Worm (Caenorhabditis elegans) whole organism, early embryonic: ENCODE results near the gene E02H4.6.

Experiments
- B0310.2 ChIP-seq: sonication (generic microtip); optimal IDR thresholded peaks from 2 replicates; lab custom pipeline; 2016; ENCODE audit warnings: mild to moderate bottlenecking, missing genetic modification characterization, missing compliant biosample characterization
- F13C5.2 ChIP-seq: sonication (generic microtip); optimal IDR thresholded peaks from 2 replicates; lab custom pipeline; 2017; ENCODE audit warnings: mild to moderate bottlenecking, missing genetic modification characterization, inconsistent platforms, missing compliant biosample characterization
- aly-1 ChIP-seq: sonication (generic microtip); optimal IDR thresholded peaks from 2 replicates; lab custom pipeline; 2016; ENCODE audit warnings: missing genetic modification characterization, missing compliant biosample characterization
- ama-1 ChIP-seq: fragments of 150-350 bp; optimal IDR thresholded peaks from 2 replicates; lab custom pipeline; 2014
- ceh-13 ChIP-seq: fragments of 200-800 bp; sonication (Bioruptor generic); optimal IDR thresholded peaks from 2 replicates; lab custom pipeline; 2018; ENCODE audit warnings: mild to moderate bottlenecking, missing genetic modification characterization, missing compliant biosample characterization
- ceh-36 ChIP-seq: sonication (generic microtip); optimal IDR thresholded peaks from 2 replicates; lab custom pipeline; 2016; ENCODE audit warnings: missing genetic modification characterization, inconsistent platforms, missing compliant biosample characterization
- flt-1 ChIP-seq: fragments of 200-800 bp; sonication (Bioruptor generic); IDR thresholded peaks from 2 replicates; pipeline ENCODE4 v1.3.6; 2022; ENCODE audit warnings: missing genetic modification characterization, missing compliant biosample characterization
- sea-1 ChIP-seq: fragments of 200-800 bp; sonication (Bioruptor generic); conservative IDR thresholded peaks from 2 replicates; pipeline ENCODE4 v1.3.6; 2022; ENCODE audit warnings: missing genetic modification characterization, missing compliant biosample characterization
- tbx-11 ChIP-seq: fragments of 200-800 bp; sonication (Bioruptor generic); IDR thresholded peaks from 2 replicates; pipeline ENCODE4 v1.3.6; 2022; ENCODE audit warnings: missing genetic modification characterization, missing compliant biosample characterization
- tbx-37 ChIP-seq: fragments of 200-800 bp; sonication (Bioruptor generic); conservative IDR thresholded peaks from 2 replicates; pipeline ENCODE4 v1.3.6; 2022; ENCODE audit warnings: missing genetic modification reagents, missing genetic modification characterization, missing compliant biosample characterization

DNA sequence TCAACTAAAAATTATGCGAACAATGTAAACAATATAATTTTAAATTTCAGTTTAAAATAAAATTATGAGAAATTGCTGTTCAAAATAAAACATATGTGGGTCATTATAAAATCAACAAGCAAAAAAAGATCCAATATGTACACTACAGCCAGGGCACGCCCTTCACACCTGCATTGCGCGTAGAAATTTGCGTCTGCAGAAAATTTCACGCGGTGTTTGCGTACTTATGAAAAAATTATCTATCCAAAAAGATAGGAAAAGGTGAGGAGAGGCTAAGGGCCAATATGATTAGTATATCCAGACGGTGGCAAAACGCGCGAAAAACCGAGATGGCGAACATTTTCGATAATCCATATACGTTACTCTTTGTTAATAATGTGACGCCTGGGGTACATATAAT lies 7.4 kb downstream of the E02H4.6 start:
- no peak for TF ChIP-seq sea-1 (GFP tag; lab: Robert Waterston, UW)
- TF ChIP-seq tbx-11 (GFP tag; lab: Robert Waterston, UW) = no peak
- TF ChIP-seq ama-1 = no peak
- no peak for TF ChIP-seq ceh-36 (tag; lab: Kevin White, UChicago)
- TF ChIP-seq flt-1 (GFP tag; lab: Robert Waterston, UW) = no peak
- no peak for TF ChIP-seq ceh-13 (GFP tag; lab: Kevin White, UChicago)
- TF ChIP-seq aly-1 (tag; lab: Kevin White, UChicago) = no peak
- TF ChIP-seq F13C5.2 = no peak
- no peak for TF ChIP-seq B0310.2 (tag; lab: Kevin White, UChicago)
- TF ChIP-seq tbx-37 = no peak
